Fruit fly (Drosophila melanogaster) whole organism, pupa: ENCODE data around the gene PH4alphaNE1.
A peak's percentile ranks its signal among the peaks of the same experiment; 100 is the strongest.

Source experiments
- CG10348 ChIP-seq: fragments of 200-800 bp; sonication (Bioruptor generic); IDR thresholded peaks from 2 replicates; pipeline ENCODE4 v1.3.6; 2022; ENCODE audit warnings: missing biosample characterization, missing genetic modification characterization
- CG12605 ChIP-seq: fragments of 200-800 bp; sonication (Bioruptor generic); IDR thresholded peaks from 2 replicates; pipeline ENCODE4 v1.3.6; 2022; ENCODE audit warnings: missing biosample characterization, missing genetic modification characterization
- CG13204 ChIP-seq: fragments of 200-800 bp; sonication (Bioruptor generic); optimal IDR thresholded peaks from 2 replicates; lab custom pipeline; 2018; ENCODE audit warnings: missing biosample characterization, mild to moderate bottlenecking, missing genetic modification characterization, moderate library complexity
- CG14655 ChIP-seq: fragments of 200-800 bp; sonication (Bioruptor generic); optimal IDR thresholded peaks from 3 replicates; lab custom pipeline; 2017; ENCODE audit warnings: mild to moderate bottlenecking, missing biosample characterization, missing genetic modification reagents, missing genetic modification characterization
- CG15710 ChIP-seq: fragments of 200-800 bp; sonication (Bioruptor generic); optimal IDR thresholded peaks from 2 replicates; lab custom pipeline; 2018; ENCODE audit warnings: missing biosample characterization, mild to moderate bottlenecking, missing genetic modification characterization, moderate library complexity
- CG17806 ChIP-seq: fragments of 200-800 bp; sonication (Bioruptor generic); optimal IDR thresholded peaks from 2 replicates; lab custom pipeline; 2018; ENCODE audit warnings: missing biosample characterization, mild to moderate bottlenecking, missing genetic modification characterization, moderate library complexity
- CG32121 ChIP-seq: fragments of 200-800 bp; sonication (Bioruptor generic); IDR thresholded peaks from 2 replicates; pipeline ENCODE4 v1.3.6; 2022; ENCODE audit warnings: missing biosample characterization, missing genetic modification characterization
- CG34367 ChIP-seq: fragments of 200-800 bp; sonication (Bioruptor generic); optimal IDR thresholded peaks from 2 replicates; lab custom pipeline; 2018; ENCODE audit warnings: missing biosample characterization, mild to moderate bottlenecking, missing genetic modification characterization
- CG4496 ChIP-seq: fragments of 200-800 bp; sonication (Bioruptor generic); IDR thresholded peaks from 3 replicates; pipeline ENCODE4 v1.3.6; 2022; ENCODE audit warnings: missing biosample characterization, missing genetic modification characterization
- CG8159 ChIP-seq: fragments of 200-800 bp; sonication (Bioruptor generic); optimal IDR thresholded peaks from 3 replicates; lab custom pipeline; 2018; ENCODE audit warnings: missing biosample characterization, mild to moderate bottlenecking, missing genetic modification characterization, moderate library complexity
- CG8301 ChIP-seq: fragments of 200-800 bp; sonication (Bioruptor generic); optimal IDR thresholded peaks from 2 replicates; lab custom pipeline; 2018; ENCODE audit warnings: missing biosample characterization, mild to moderate bottlenecking, missing genetic modification characterization
- CG9948 ChIP-seq: fragments of 200-800 bp; sonication (Bioruptor generic); optimal IDR thresholded peaks from 2 replicates; lab custom pipeline; 2018; ENCODE audit warnings: missing biosample characterization, mild to moderate bottlenecking, missing genetic modification characterization, moderate library complexity
- D1 ChIP-seq: fragments of 200-800 bp; sonication (Bioruptor generic); optimal IDR thresholded peaks from 2 replicates; lab custom pipeline; 2018; ENCODE audit warnings: missing biosample characterization, mild to moderate bottlenecking, missing genetic modification characterization, moderate library complexity
- EcR ChIP-seq: fragments of 200-800 bp; sonication (Bioruptor generic); optimal IDR thresholded peaks from 3 replicates; lab custom pipeline; 2019; ENCODE audit warnings: missing biosample characterization, missing genetic modification characterization, mild to moderate bottlenecking, moderate library complexity, missing genetic modification reagents
- Ets98B ChIP-seq: fragments of 200-800 bp; sonication (Bioruptor generic); IDR thresholded peaks from 2 replicates; pipeline ENCODE4 v1.3.6; 2022; ENCODE audit warnings: missing biosample characterization, missing genetic modification characterization
- Pif1A ChIP-seq: fragments of 200-800 bp; sonication (Bioruptor generic); optimal IDR thresholded peaks from 3 replicates; lab custom pipeline; 2016; ENCODE audit warnings: missing biosample characterization, missing genetic modification characterization
- Pif1B ChIP-seq: fragments of 200-800 bp; sonication (Bioruptor generic); optimal IDR thresholded peaks from 3 replicates; lab custom pipeline; 2016; ENCODE audit warnings: missing biosample characterization, missing genetic modification characterization
- Snoo ChIP-seq: fragments of 200-800 bp; sonication (Bioruptor generic); optimal IDR thresholded peaks from 3 replicates; lab custom pipeline; 2017; ENCODE audit warnings: missing biosample characterization, mild to moderate bottlenecking, missing genetic modification characterization, inconsistent platforms
- fd96Ca ChIP-seq: fragments of 200-800 bp; sonication (Bioruptor generic); IDR thresholded peaks from 3 replicates; pipeline ENCODE4 v1.3.6; 2022; ENCODE audit warnings: missing biosample characterization, missing genetic modification characterization
- gl ChIP-seq: fragments of 200-800 bp; sonication (Bioruptor generic); optimal IDR thresholded peaks from 2 replicates; lab custom pipeline; 2018; ENCODE audit warnings: missing biosample characterization, mild to moderate bottlenecking, missing genetic modification characterization
- rn ChIP-seq: fragments of 200-800 bp; sonication (Bioruptor generic); IDR thresholded peaks from 2 replicates; pipeline ENCODE4 v1.3.6; 2022; ENCODE audit warnings: missing biosample characterization, missing genetic modification characterization

Gene PH4alphaNE1

dm6 chr3R:30459066-30459935 lies 40.8 kb downstream of the PH4alphaNE1 start, which contains the start of the genes CG2224 and CDase:
Gene CG2224 (minus strand): TSS chr3R:30459300.
Gene CDase (plus strand): TSS chr3R:30459521.
- TF ChIP-seq CG34367 (tag; lab: Kevin White, UChicago), result no peak
- TF ChIP-seq Pif1A (GFP tag; lab: Kevin White, UChicago), result no peak
- no peak for TF ChIP-seq CG17806 (tag; lab: Kevin White, UChicago)
- TF ChIP-seq Ets98B (GFP tag; lab: Robert Waterston, UW), result no peak

DNA sequence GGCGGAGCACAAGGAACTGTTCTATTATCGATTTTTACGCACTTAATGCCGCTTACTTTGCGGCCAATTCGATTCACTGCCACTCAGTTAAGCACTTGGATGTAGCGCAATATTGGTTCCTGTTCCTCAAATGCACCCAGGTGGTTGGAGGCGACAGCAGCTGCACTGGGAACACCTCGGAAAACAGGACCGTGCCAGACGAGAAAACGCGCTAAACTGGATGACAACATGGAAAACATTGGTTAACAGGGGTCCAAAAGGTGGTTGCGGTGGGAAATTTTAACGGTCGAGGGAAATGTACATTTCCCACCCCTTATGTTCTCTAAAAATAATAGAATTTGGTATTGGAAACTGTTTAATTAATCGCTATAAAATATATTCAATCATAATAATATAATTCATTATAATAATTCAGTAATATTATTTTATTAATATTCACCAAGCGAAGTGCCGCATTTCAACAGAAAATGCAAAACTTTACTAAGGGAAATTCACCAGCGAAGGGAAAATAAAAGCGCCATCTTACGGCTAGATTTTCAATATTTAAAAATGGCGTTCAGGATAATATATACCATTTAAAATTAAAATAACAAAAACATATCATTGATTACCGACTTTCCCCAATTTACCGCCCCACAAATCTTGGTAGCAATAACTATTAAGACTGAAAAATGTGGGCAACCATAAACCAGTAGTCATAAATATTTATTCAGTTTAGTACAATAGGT lies 44.1 kb downstream of the PH4alphaNE1 start, which contains the start of gene aralar1:
TSS of gene aralar1 (minus strand) at position 51 of the 728 bp plus-strand sequence.
- TF ChIP-seq D1 (tag; lab: Kevin White, UChicago) (no peak), CG10348 (GFP tag; lab: Robert Waterston, UW) (no peak), CG8159 (tag; lab: Kevin White, UChicago) (no peak), CG13204 (GFP tag; lab: Kevin White, UChicago) (no peak), CG8301 (tag; lab: Kevin White, UChicago) (no peak), CG14655 (GFP tag; lab: Kevin White, UChicago) (no peak), CG4496 (GFP tag; lab: Robert Waterston, UW) (no peak), CG15710 (no peak), gl (tag; lab: Kevin White, UChicago) (no peak), CG32121 (GFP tag; lab: Robert Waterston, UW) (no peak), CG12605 (GFP tag; lab: Robert Waterston, UW) (no peak), Snoo (tag; lab: Kevin White, UChicago) (no peak), rn (no peak), Ets98B (GFP tag; lab: Robert Waterston, UW) (no peak), EcR (GFP tag; lab: Kevin White, UChicago) (no peak), fd96Ca (GFP tag; lab: Robert Waterston, UW) (no peak), Pif1A (GFP tag; lab: Kevin White, UChicago) (no peak), CG9948 (tag; lab: Kevin White, UChicago) (no peak), CG17806 (tag; lab: Kevin White, UChicago) (no peak)

DNA sequence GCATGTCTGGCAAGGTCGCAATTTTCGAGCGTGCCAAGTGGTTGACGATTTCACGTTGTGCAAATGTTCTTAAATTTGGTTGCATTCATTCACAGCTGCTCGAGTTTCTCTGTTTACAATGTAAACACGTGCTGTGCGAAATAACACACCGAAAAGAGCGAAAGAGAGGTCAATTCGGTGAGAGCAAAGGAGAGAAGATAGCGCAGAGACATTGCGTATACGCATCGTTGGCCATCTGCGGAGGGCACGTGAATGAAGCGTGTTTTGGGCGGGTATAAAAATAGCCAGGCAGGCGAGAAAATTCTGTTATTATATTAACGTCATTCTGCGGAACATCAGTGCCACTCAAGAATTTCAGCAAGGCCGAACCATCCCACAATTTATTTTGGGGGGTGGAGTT lies 45.7 kb downstream of the PH4alphaNE1 start:
- TF ChIP-seq CG14655 (GFP tag; lab: Kevin White, UChicago), result no peak
- no peak for TF ChIP-seq CG8301 (tag; lab: Kevin White, UChicago)
- TF ChIP-seq Pif1B, result no peak
- no peak for TF ChIP-seq CG8159 (tag; lab: Kevin White, UChicago)
- TF ChIP-seq Ets98B (GFP tag; lab: Robert Waterston, UW), result no peak
- no peak for TF ChIP-seq D1 (tag; lab: Kevin White, UChicago)
- TF ChIP-seq Pif1A (GFP tag; lab: Kevin White, UChicago), result no peak
- TF ChIP-seq rn, result no peak
- TF ChIP-seq CG10348 (GFP tag; lab: Robert Waterston, UW), result no peak
- no peak for TF ChIP-seq gl (tag; lab: Kevin White, UChicago)
- no peak for TF ChIP-seq Snoo (tag; lab: Kevin White, UChicago)
- no peak for TF ChIP-seq CG9948 (tag; lab: Kevin White, UChicago)

DNA sequence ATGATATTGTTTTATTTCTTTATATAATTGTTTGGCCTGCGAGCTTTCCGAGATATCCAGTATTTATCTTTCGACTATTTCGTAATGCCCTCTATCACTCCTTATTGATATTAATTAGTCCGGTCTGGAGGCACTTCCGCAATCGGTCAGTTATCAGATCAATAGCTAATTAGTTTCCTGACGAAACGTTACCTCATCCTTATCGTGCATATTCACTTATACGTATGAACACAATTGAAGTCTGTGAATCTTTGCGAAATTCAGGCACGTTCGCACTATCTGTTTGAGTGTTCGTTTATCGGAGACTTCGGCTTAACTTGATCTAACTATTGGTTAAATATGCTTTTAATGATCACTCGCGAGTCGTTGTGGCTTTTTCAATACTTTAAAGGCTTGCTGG lies 46.9 kb downstream of the PH4alphaNE1 start:
- TF ChIP-seq Pif1A (GFP tag; lab: Kevin White, UChicago) (no peak), rn (no peak), EcR (GFP tag; lab: Kevin White, UChicago) (no peak), CG10348 (GFP tag; lab: Robert Waterston, UW) (no peak), CG4496 (GFP tag; lab: Robert Waterston, UW) (no peak), Pif1B (no peak), gl (tag; lab: Kevin White, UChicago) (no peak), CG9948 (tag; lab: Kevin White, UChicago) (no peak), CG13204 (GFP tag; lab: Kevin White, UChicago) (no peak), CG8301 (tag; lab: Kevin White, UChicago) (no peak), CG34367 (tag; lab: Kevin White, UChicago) (no peak), CG17806 (tag; lab: Kevin White, UChicago) (no peak), CG15710 (no peak), CG8159 (tag; lab: Kevin White, UChicago) (no peak), Snoo (tag; lab: Kevin White, UChicago) (no peak), Ets98B (GFP tag; lab: Robert Waterston, UW) (no peak), fd96Ca (GFP tag; lab: Robert Waterston, UW) (no peak), CG32121 (GFP tag; lab: Robert Waterston, UW) (no peak), D1 (tag; lab: Kevin White, UChicago) (no peak), CG12605 (GFP tag; lab: Robert Waterston, UW) (no peak)

- TF ChIP-seq gl (tag; lab: Kevin White, UChicago), result no peak
- no peak for TF ChIP-seq CG8301 (tag; lab: Kevin White, UChicago)
- peak; percentile 27 for TF ChIP-seq EcR (GFP tag; lab: Kevin White, UChicago)
- no peak for TF ChIP-seq CG14655 (GFP tag; lab: Kevin White, UChicago)
- TF ChIP-seq CG32121 (GFP tag; lab: Robert Waterston, UW), result no peak
- TF ChIP-seq, all 21 proteins: peak for 1
Measured at dm6 chr3R:30450690-30451343, 49.3 kb downstream of the PH4alphaNE1 start.
